Worm (Caenorhabditis elegans): ENCODE results near the gene C52G5.3.

DNA sequence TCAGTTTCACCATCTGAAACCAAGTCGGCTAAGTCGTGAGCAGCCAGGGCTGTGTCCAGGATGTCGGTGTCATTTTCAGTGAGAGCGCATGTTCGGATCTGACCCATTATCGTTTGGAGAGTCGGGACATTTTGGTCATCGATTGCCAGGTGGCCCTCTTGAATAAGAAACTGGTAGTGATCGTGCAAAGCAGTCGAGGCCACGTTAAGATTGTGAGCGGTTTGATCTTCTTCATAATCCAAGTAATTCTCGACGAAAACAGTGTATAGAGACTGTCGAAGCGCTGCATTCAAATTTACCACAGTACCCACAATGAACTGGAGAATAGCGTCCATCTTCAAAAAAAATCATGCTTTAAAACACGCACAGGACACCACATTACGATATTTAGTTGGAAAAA lies 16.6 kb upstream of the C52G5.3 start, which contains the start of gene T14G8.6:
- no peak for TF ChIP-seq him-1 (tag; optimal IDR thresholded peaks at IDR 0.05)
- no peak for TF ChIP-seq dao-5 (tag; optimal IDR thresholded peaks at IDR 0.05)
- no peak for TF ChIP-seq W03F9.2 (tag; optimal IDR thresholded peaks at IDR 0.05)
